Fruit fly (Drosophila melanogaster): ENCODE measurements around the gene kairos.

kairos gene

dm6 chrX:18370775-18371735 lies 15.1 kb upstream of the kairos start (continued):
- TF ChIP-seq Eip93F (GFP tag; optimal IDR thresholded peaks at IDR 0.05) (peak; percentile 68), CG8119 (GFP tag; IDR thresholded peaks at IDR 0.05) (peak; percentile 85), net (GFP tag; optimal IDR thresholded peaks at IDR 0.05) (peak; percentile 66), CG10669 (GFP tag; optimal IDR thresholded peaks at IDR 0.05) (peak; percentile 72), cyc (GFP tag; optimal IDR thresholded peaks at IDR 0.05) (peak; percentile 12), Smox (GFP tag; optimal IDR thresholded peaks at IDR 0.05) (no peak), fd85E (GFP tag; optimal IDR thresholded peaks at IDR 0.05) (no peak), Sox15 (GFP tag; optimal IDR thresholded peaks at IDR 0.05) (no peak), CG11294 (GFP tag; IDR thresholded peaks at IDR 0.05) (peak; percentile 33; the same call in 1 of the 2 replicates), CG3032 (tag; optimal IDR thresholded peaks at IDR 0.05) (peak; percentile 66), svp (GFP tag) (no peak), fkh (GFP tag; optimal IDR thresholded peaks at IDR 0.05) (peak; percentile 86), salr (GFP tag; optimal IDR thresholded peaks at IDR 0.05) (peak; percentile 40 to 55), CG10631 (GFP tag; optimal IDR thresholded peaks at IDR 0.05) (no peak), pdm3 (GFP tag; optimal IDR thresholded peaks at IDR 0.05) (no peak), CG11762 (GFP tag; optimal IDR thresholded peaks at IDR 0.05; ENCODE audit: insufficient read depth) (peak; percentile 19), Ets96B (tag; optimal IDR thresholded peaks at IDR 0.05) (peak; percentile 64), ss (GFP tag; optimal IDR thresholded peaks at IDR 0.05) (peak; percentile 96 to 97), acj6 (GFP tag; optimal IDR thresholded peaks at IDR 0.05) (no peak), CG16779 (tag; optimal IDR thresholded peaks at IDR 0.05) (peak; percentile 91), Hr4 (GFP tag; optimal IDR thresholded peaks at IDR 0.05) (no peak), Met (GFP tag; optimal IDR thresholded peaks at IDR 0.05) (no peak), CG7368 (GFP tag; optimal IDR thresholded peaks at IDR 0.05) (peak; percentile 75), CG6792 (GFP tag; optimal IDR thresholded peaks at IDR 0.05) (peak; percentile 37), CG6163 (GFP tag; IDR thresholded peaks at IDR 0.05) (peak; percentile 92), Blimp-1 (GFP tag; optimal IDR thresholded peaks at IDR 0.05) (peak; percentile 67), CG6808 (GFP tag; optimal IDR thresholded peaks at IDR 0.05) (peak; percentile 93), esn (GFP tag; optimal IDR thresholded peaks at IDR 0.05) (peak; percentile 56), dsx (GFP tag; optimal IDR thresholded peaks at IDR 0.05; ENCODE audit: poor library complexity, severe bottlenecking) (peak; percentile 77), CG8632 (GFP tag; optimal IDR thresholded peaks at IDR 0.05) (peak; percentile 35), Eip78C (GFP tag) (peak; percentile 80), fd59A (GFP tag; optimal IDR thresholded peaks at IDR 0.05) (peak; percentile 51)

dm6 chrX:18369767-18370166 lies 13.8 kb upstream of the kairos start:
- no peak for TF ChIP-seq CG6163 (GFP tag; IDR thresholded peaks at IDR 0.05)
- no peak for TF ChIP-seq acj6 (GFP tag; optimal IDR thresholded peaks at IDR 0.05)

- TF ChIP-seq Ets21C (GFP tag; optimal IDR thresholded peaks at IDR 0.05) = no peak
- TF ChIP-seq CG6163 (GFP tag; IDR thresholded peaks at IDR 0.05) = peak; percentile 55; the same call in 1 of the 3 replicates
- TF ChIP-seq Sox14 (GFP tag; optimal IDR thresholded peaks at IDR 0.05) = no peak
- no peak for TF ChIP-seq CG7368 (GFP tag; optimal IDR thresholded peaks at IDR 0.05)
- TF ChIP-seq Eip78C (GFP tag) = no peak
- TF ChIP-seq CG10669 (GFP tag; optimal IDR thresholded peaks at IDR 0.05) = no peak
- TF ChIP-seq spab (GFP tag; optimal IDR thresholded peaks at IDR 0.05) = no peak
- no peak for TF ChIP-seq CG11762 (GFP tag; optimal IDR thresholded peaks at IDR 0.05; ENCODE audit: insufficient read depth)
- no peak for TF ChIP-seq Sox102F (GFP tag; optimal IDR thresholded peaks at IDR 0.05)
- peak; percentile 10 for TF ChIP-seq CG16779 (tag; optimal IDR thresholded peaks at IDR 0.05)
- TF ChIP-seq fd85E (GFP tag; optimal IDR thresholded peaks at IDR 0.05) = no peak
- no peak for TF ChIP-seq CG1621 (tag; optimal IDR thresholded peaks at IDR 0.05)
- TF ChIP-seq Gug (GFP tag; IDR thresholded peaks at IDR 0.05) = peak; percentile 10; the same call in 1 of the 2 replicates
- no peak for TF ChIP-seq CG6854 (GFP tag; optimal IDR thresholded peaks at IDR 0.05)
- TF ChIP-seq Hr4 (GFP tag; optimal IDR thresholded peaks at IDR 0.05) = no peak
- peak; percentile 25; the same call in 1 of the 3 replicates for TF ChIP-seq CG8119 (GFP tag; IDR thresholded peaks at IDR 0.05)
- TF ChIP-seq Smox (GFP tag; optimal IDR thresholded peaks at IDR 0.05) = no peak
- TF ChIP-seq CG6808 (GFP tag; optimal IDR thresholded peaks at IDR 0.05) = no peak
- peak in 1 of 2 experiments; percentile 14 for TF ChIP-seq ss (GFP tag; optimal IDR thresholded peaks at IDR 0.05)
- TF ChIP-seq Hr39 (GFP tag; optimal IDR thresholded peaks at IDR 0.05) = no peak
- no peak for TF ChIP-seq Eip75B (GFP tag; optimal IDR thresholded peaks at IDR 0.05)
- 0 out of 2 replicates have a peak, but pooled peaks have one; percentile 10 for TF ChIP-seq CG15336 (GFP tag; IDR thresholded peaks at IDR 0.05)
- TF ChIP-seq dsx (GFP tag; optimal IDR thresholded peaks at IDR 0.05; ENCODE audit: poor library complexity, severe bottlenecking) = no peak
- peak; percentile 54; the same call in 1 of the 3 replicates for TF ChIP-seq eg (GFP tag; IDR thresholded peaks at IDR 0.05)
- no peak for TF ChIP-seq cyc (GFP tag; optimal IDR thresholded peaks at IDR 0.05)
- no peak for TF ChIP-seq fkh (GFP tag; optimal IDR thresholded peaks at IDR 0.05)
- TF ChIP-seq Ets96B (tag; optimal IDR thresholded peaks at IDR 0.05) = no peak
Observed at dm6 chrX:18368644-18368998, 12.6 kb upstream of the kairos start.

Data from whole organism, prepupa.